Fruit fly (Drosophila melanogaster): Measurements from ENCODE around the gene CG17361.

DNA sequence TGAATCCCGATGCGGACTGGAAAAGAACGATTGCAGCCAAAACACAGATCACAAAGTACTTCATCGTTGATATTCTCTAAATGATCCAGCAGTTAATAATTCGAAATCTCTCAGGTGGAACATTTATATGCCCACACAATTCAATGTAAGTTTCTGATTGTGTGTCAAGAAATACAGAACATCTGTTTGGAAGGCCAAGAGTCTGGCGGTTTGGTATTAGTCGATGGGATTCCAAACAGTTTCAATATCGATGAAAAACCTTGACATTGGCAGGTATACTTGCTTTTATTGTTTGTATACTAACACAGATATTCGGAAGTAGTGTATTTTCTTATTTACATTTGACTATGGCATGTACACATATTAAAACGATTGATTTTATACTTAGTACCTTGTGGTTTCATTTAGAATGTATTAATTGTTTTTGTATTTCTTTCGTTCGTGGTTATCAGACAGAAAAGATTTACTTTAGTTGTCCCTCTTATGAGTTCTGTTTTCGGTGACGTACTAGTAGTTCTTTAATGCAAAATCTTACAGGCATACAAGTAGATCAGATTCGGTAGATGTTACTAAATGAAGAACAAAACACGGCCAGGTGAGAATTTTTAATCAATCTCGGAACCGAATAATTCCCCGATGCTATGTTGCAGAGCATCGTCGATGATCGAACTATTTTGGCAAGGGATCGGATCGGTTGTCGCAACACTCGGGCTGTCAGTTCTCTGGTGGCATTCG lies 23.4 kb upstream of the CG17361 start, which contains the start of the genes CG13738 and Hsc70-1:
- TF ChIP-seq Smox (GFP tag; optimal IDR thresholded peaks at IDR 0.05) = no peak
- no peak for TF ChIP-seq OdsH (GFP tag; optimal IDR thresholded peaks at IDR 0.05)
- no peak for TF ChIP-seq CG11762 (GFP tag; optimal IDR thresholded peaks at IDR 0.05; ENCODE audit: insufficient read depth)

Measured in whole organism, prepupa.